Worm (Caenorhabditis elegans): Measurements from ENCODE around the gene sru-8.

The sru-8 gene

DNA sequence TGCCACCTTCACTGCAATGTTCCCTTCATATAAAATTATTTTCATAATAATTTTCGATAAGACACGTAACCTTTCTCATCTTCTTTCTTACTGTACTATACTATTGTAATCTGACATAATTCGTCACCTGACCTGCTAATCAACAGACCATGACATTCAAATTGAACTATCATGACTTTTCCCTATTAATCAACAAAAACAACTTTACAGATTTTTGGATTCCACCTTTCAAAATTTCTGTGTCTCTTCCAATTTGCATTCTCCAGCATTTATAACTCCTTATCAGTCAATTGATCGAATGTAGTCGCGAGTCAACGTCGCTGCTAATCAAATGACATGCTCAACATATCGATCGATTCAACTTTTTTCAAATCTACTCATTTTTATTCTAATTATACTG lies 46.0 kb downstream of the sru-8 start, which contains the start of gene fshr-1:
fshr-1 (plus strand) TSS at position 209 of the 400 bp plus-strand sequence.
- TF ChIP-seq xbp-1 (tag; optimal IDR thresholded peaks at IDR 0.05) (no peak), elt-2 (tag; optimal IDR thresholded peaks at IDR 0.05) (peak; percentile 64), ama-1 (optimal IDR thresholded peaks at IDR 0.05) (no peak), elt-3 (tag; optimal IDR thresholded peaks at IDR 0.05) (no peak), nhr-20 (tag; optimal IDR thresholded peaks at IDR 0.05) (peak; percentile 5), lin-35 (GFP tag; optimal IDR thresholded peaks at IDR 0.05) (peak in 1 of 2 experiments; percentile 14)
